Worm (Caenorhabditis elegans) whole organism, L3 larva: Measurements from ENCODE around the gene srz-79.
A peak's percentile ranks its signal among the peaks of the same experiment; 100 is the strongest.

Experiments
- R02D3.7 ChIP-seq: fragments of 150-350 bp; optimal IDR thresholded peaks from 2 replicates; lab custom pipeline; 2014; ENCODE audit warnings: missing biosample characterization, missing genetic modification characterization
- ama-1 ChIP-seq: fragments of 150-350 bp; optimal IDR thresholded peaks from 2 replicates; lab custom pipeline; 2018
- ceh-28 ChIP-seq: fragments of 150-350 bp; optimal IDR thresholded peaks from 2 replicates; lab custom pipeline; 2014; ENCODE audit warnings: missing biosample characterization, missing genetic modification reagents, missing genetic modification characterization
- ceh-82 ChIP-seq: fragments of 150-350 bp; optimal IDR thresholded peaks from 2 replicates; lab custom pipeline; 2014; ENCODE audit warnings: missing biosample characterization, missing genetic modification characterization
- ceh-9 ChIP-seq: sonication (generic microtip); optimal IDR thresholded peaks from 2 replicates; lab custom pipeline; 2018; ENCODE audit warnings: missing biosample characterization, missing genetic modification characterization
- daf-12 ChIP-seq: fragments of 150-350 bp; optimal IDR thresholded peaks from 2 replicates; lab custom pipeline; 2014; ENCODE audit warnings: missing biosample characterization, missing genetic modification reagents, missing genetic modification characterization
- egl-27 ChIP-seq: sonication (generic microtip); optimal IDR thresholded peaks from 4 replicates; lab custom pipeline; 2017; ENCODE audit warnings: missing biosample characterization, missing genetic modification reagents, missing genetic modification characterization
- egl-5 ChIP-seq: fragments of 150-350 bp; optimal IDR thresholded peaks from 2 replicates; lab custom pipeline; 2017; ENCODE audit warnings: missing biosample characterization, missing genetic modification reagents, missing genetic modification characterization, inconsistent platforms
- elt-2 ChIP-seq: sonication (generic microtip); optimal IDR thresholded peaks from 2 replicates; lab custom pipeline; 2016; ENCODE audit warnings: missing genetic modification reagents, mild to moderate bottlenecking, missing genetic modification characterization, missing compliant biosample characterization
- eor-1 ChIP-seq, 2 experiments: fragments of 150-350 bp; optimal IDR thresholded peaks; 2 replicates each; lab custom pipeline; 2014 to 2018; ENCODE audit warnings: missing biosample characterization in 2 of 2, missing genetic modification characterization in 2 of 2
- fkh-10 ChIP-seq: sonication (generic microtip); optimal IDR thresholded peaks from 2 replicates; lab custom pipeline; 2017; ENCODE audit warnings: missing biosample characterization, missing genetic modification reagents, missing genetic modification characterization
- fkh-2 ChIP-seq: fragments of 150-350 bp; optimal IDR thresholded peaks from 2 replicates; lab custom pipeline; 2014; ENCODE audit warnings: missing biosample characterization, missing genetic modification reagents, missing genetic modification characterization
- hmg-11 ChIP-seq: sonication (generic microtip); optimal IDR thresholded peaks from 2 replicates; lab custom pipeline; 2016; ENCODE audit warnings: missing genetic modification characterization, missing compliant biosample characterization
- jun-1 ChIP-seq: fragments of 150-350 bp; optimal IDR thresholded peaks from 2 replicates; lab custom pipeline; 2014; ENCODE audit warnings: missing biosample characterization, missing genetic modification reagents, missing genetic modification characterization
- lin-15B ChIP-seq: fragments of 150-350 bp; optimal IDR thresholded peaks from 2 replicates; lab custom pipeline; 2014; ENCODE audit warnings: missing biosample characterization, missing genetic modification characterization
- lin-39 ChIP-seq: fragments of 150-350 bp; optimal IDR thresholded peaks from 2 replicates; lab custom pipeline; 2018; ENCODE audit warnings: missing biosample characterization, missing genetic modification reagents, missing genetic modification characterization
- mdl-1 ChIP-seq: fragments of 150-350 bp; optimal IDR thresholded peaks from 2 replicates; lab custom pipeline; 2014; ENCODE audit warnings: missing biosample characterization, missing genetic modification characterization
- nfya-1 ChIP-seq: sonication (generic microtip); optimal IDR thresholded peaks from 2 replicates; lab custom pipeline; 2017; ENCODE audit warnings: missing genetic modification characterization, mild to moderate bottlenecking, missing compliant biosample characterization, antibody characterized with exemption, moderate library complexity; ENCODE audit not compliant: insufficient read depth
- nhr-11 ChIP-seq: fragments of 150-350 bp; optimal IDR thresholded peaks from 2 replicates; lab custom pipeline; 2014; ENCODE audit warnings: missing biosample characterization, missing genetic modification characterization
- nhr-23 ChIP-seq: fragments of 150-350 bp; optimal IDR thresholded peaks from 2 replicates; lab custom pipeline; 2014; ENCODE audit warnings: missing biosample characterization, missing genetic modification reagents, missing genetic modification characterization
- nhr-67 ChIP-seq: fragments of 150-350 bp; optimal IDR thresholded peaks from 2 replicates; lab custom pipeline; 2014; ENCODE audit warnings: missing biosample characterization, missing genetic modification characterization
- nhr-76 ChIP-seq: fragments of 150-350 bp; sonication (generic microtip); optimal IDR thresholded peaks from 5 replicates; lab custom pipeline; 2014; ENCODE audit warnings: missing biosample characterization, missing genetic modification characterization
- pha-4 ChIP-seq: fragments of 150-350 bp; optimal IDR thresholded peaks from 2 replicates; lab custom pipeline; 2014; ENCODE audit warnings: missing biosample characterization, missing genetic modification reagents, missing genetic modification characterization
- pqm-1 ChIP-seq: fragments of 150-350 bp; optimal IDR thresholded peaks from 2 replicates; lab custom pipeline; 2017; ENCODE audit warnings: missing biosample characterization, missing genetic modification characterization, inconsistent platforms
- sea-2 ChIP-seq: fragments of 150-350 bp; sonication (generic microtip); optimal IDR thresholded peaks from 4 replicates; lab custom pipeline; 2014; ENCODE audit warnings: missing biosample characterization, missing genetic modification reagents, missing genetic modification characterization
- skn-1 ChIP-seq: fragments of 150-350 bp; optimal IDR thresholded peaks from 2 replicates; lab custom pipeline; 2014; ENCODE audit warnings: missing biosample characterization, missing genetic modification characterization
- snpc-4 ChIP-seq: fragments of 150-350 bp; optimal IDR thresholded peaks from 2 replicates; lab custom pipeline; 2014; ENCODE audit warnings: missing biosample characterization, missing genetic modification characterization
- tbx-2 ChIP-seq: sonication (generic microtip); optimal IDR thresholded peaks from 2 replicates; lab custom pipeline; 2016; ENCODE audit warnings: mild to moderate bottlenecking, missing genetic modification characterization, missing compliant biosample characterization
- unc-39 ChIP-seq: sonication (generic microtip); optimal IDR thresholded peaks from 4 replicates; lab custom pipeline; 2017; ENCODE audit warnings: missing biosample characterization, missing genetic modification characterization
- unc-62 ChIP-seq: fragments of 150-350 bp; sonication (generic microtip); optimal IDR thresholded peaks from 4 replicates; lab custom pipeline; 2014; ENCODE audit warnings: missing biosample characterization, missing genetic modification reagents, missing genetic modification characterization
- zag-1 ChIP-seq: fragments of 150-350 bp; optimal IDR thresholded peaks from 2 replicates; lab custom pipeline; 2014; ENCODE audit warnings: missing biosample characterization, missing genetic modification characterization
- ztf-11 ChIP-seq: fragments of 150-350 bp; optimal IDR thresholded peaks from 2 replicates; lab custom pipeline; 2014; ENCODE audit warnings: missing biosample characterization, missing genetic modification characterization

Gene srz-79

DNA sequence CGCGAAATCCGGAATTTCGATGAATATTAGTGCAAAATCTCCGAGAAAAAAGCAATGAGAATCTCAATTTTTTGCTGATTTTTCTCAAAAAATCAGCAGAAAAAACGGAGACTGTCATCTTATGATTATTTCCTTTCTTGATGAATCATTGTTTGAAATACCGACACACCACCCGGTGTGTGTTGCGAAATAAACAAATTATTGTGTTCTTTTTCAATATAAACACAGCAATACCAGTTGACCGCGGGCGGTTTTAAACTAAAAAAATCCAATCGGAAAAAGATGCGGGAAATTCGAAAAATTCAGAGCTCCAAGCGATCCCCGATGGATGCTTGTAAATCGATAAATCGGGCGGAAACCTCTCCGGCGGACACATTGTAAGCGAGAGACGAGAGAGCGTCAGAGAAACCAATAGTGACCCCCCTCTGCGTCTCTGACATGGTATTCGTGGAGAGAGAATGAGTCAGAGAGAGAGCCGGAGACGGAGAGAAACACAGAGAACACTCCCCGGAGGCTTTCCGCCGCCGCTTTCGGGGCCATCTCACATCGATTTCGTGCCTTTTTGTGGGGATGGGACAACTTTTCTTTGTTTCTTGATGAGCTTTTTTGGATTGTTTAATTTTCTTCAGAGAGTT lies 22.1 kb downstream of the srz-79 start:
- TF ChIP-seq hmg-11 (tag; lab: Kevin White, UChicago) (peak; percentile 86), skn-1 (peak; percentile 44), egl-5 (tag; lab: Kevin White, UChicago) (peak; percentile 61), pha-4 (tag; lab: Kevin White, UChicago) (peak; percentile 52), lin-39 (tag; lab: Kevin White, UChicago) (peak; percentile 76), jun-1 (tag; lab: Kevin White, UChicago) (peak; percentile 75), sea-2 (GFP tag; lab: Kevin White, UChicago) (no peak), ama-1 (lab: Kevin White, UChicago) (peak; percentile 6), ceh-9 (tag; lab: Kevin White, UChicago) (no peak), zag-1 (tag; lab: Kevin White, UChicago) (no peak), fkh-10 (peak; percentile 18), pqm-1 (tag; lab: Kevin White, UChicago) (peak; percentile 22), lin-15B (peak; percentile 39), elt-2 (tag; lab: Kevin White, UChicago) (peak; percentile 15), ztf-11 (no peak), nfya-1 (tag; lab: Kevin White, UChicago) (peak; percentile 89), nhr-23 (tag; lab: Kevin White, UChicago) (peak; percentile 18), ceh-28 (tag; lab: Kevin White, UChicago) (peak; percentile 88), snpc-4 (tag; lab: Kevin White, UChicago) (peak; percentile 58)

DNA sequence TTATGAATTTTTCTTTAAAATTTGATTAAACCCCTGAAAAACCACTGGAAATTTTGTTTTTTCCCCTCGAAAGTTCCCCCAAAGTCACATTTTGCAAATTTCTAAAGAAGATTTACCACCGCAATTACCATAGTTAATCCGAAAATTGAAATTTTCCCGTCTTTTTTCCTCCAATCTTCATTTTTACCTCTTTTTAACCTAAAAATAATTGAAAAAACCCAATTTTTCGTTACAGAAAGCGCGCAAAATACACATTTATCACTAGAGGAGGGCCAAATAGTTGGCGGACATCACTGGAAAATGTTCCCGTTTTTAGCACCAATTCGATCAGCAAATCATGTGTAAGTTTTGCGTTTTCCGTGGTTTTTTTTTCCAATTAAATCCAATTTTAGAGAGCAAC lies 23.2 kb downstream of the srz-79 start, which contains the start of gene unc-33:
Gene unc-33, plus strand, starts transcription at position 301 of the 400 bp plus-strand sequence.
- no peak for TF ChIP-seq pqm-1 (tag; lab: Kevin White, UChicago)
- TF ChIP-seq, all 47 proteins: peak for 0

DNA sequence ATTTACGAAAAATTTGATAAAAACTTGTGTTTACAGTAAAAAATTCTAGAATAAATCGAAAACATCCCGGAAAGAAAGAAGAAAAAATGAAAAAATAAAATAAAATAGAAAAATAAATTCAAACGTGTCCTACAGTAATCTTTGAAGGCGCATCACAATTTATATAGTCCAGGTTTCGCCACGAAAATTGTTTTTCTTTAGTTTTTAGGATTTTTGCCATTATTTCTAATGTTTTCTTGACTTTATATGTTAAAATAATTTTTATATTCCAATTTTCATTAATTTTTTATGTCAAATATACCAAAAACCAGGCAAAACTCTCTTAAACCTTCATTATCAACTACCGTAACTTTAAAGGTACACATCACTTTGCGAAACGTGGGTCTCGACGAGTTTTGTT lies 24.2 kb downstream of the srz-79 start:
- TF ChIP-seq tbx-2 (tag; lab: Kevin White, UChicago): no peak
- TF ChIP-seq zag-1 (tag; lab: Kevin White, UChicago): no peak

ce11 chrIV:3519352-3519751 lies 25.9 kb downstream of the srz-79 start:
- TF ChIP-seq nhr-11 (tag; lab: Kevin White, UChicago) (no peak), lin-15B (peak; percentile 1), ceh-28 (tag; lab: Kevin White, UChicago) (peak; percentile 28), hmg-11 (tag; lab: Kevin White, UChicago) (peak; percentile 67), lin-39 (tag; lab: Kevin White, UChicago) (peak; percentile 24), jun-1 (tag; lab: Kevin White, UChicago) (no peak), nhr-23 (tag; lab: Kevin White, UChicago) (peak; percentile 30), unc-39 (no peak), skn-1 (no peak), unc-62 (GFP tag; lab: Kevin White, UChicago) (no peak), zag-1 (tag; lab: Kevin White, UChicago) (no peak), nhr-67 (tag; lab: Kevin White, UChicago) (no peak), nhr-76 (no peak), eor-1 (tag; optimal IDR thresholded peaks at IDR 0.05; lab: Kevin White, UChicago) (no peak), ama-1 (lab: Kevin White, UChicago) (no peak), nfya-1 (tag; lab: Kevin White, UChicago) (peak; percentile 63), ceh-82 (tag; lab: Kevin White, UChicago) (no peak), R02D3.7 (tag; lab: Kevin White, UChicago) (no peak), snpc-4 (tag; lab: Kevin White, UChicago) (peak; percentile 95), fkh-10 (no peak)

DNA sequence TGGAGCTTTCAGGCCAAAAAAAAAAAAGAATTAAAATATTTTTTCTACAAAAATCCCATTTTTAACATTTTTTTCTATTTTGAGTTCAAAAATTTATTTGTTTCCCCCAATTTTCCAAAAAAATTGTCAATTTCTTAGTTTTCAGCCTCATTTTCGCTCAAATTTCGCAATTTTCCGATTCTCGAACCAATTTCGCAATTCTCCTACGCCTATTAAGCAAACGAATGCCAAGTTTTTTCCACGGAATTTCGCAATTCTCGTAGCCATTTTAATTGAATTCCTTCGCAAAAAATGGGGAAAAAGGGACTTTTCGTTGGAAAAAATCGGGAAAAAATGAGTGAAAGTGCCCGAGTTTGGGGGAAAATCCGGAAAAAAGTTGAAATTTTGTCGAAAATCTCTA lies 27.0 kb downstream of the srz-79 start:
- TF ChIP-seq fkh-2 (tag; lab: Kevin White, UChicago) (no peak), lin-39 (tag; lab: Kevin White, UChicago) (peak; percentile 13), egl-27 (no peak), mdl-1 (tag; lab: Kevin White, UChicago) (no peak), R02D3.7 (tag; lab: Kevin White, UChicago) (no peak), daf-12 (no peak)
- TF ChIP-seq, all 47 proteins: peak for 1
